Worm (Caenorhabditis elegans): ENCODE results near the gene F22D3.4.

- TF ChIP-seq pha-4 (tag; optimal IDR thresholded peaks at IDR 0.05) (peak; percentile 39), zag-1 (tag; optimal IDR thresholded peaks at IDR 0.05) (no peak)
Observed at ce11 chrII:6968191-6968675, 40.8 kb upstream of the F22D3.4 start.

All from whole organism, L3 larva.